Worm (Caenorhabditis elegans): ENCODE results near the gene srlf-27.

- TF ChIP-seq pha-4 (tag; optimal IDR thresholded peaks at IDR 0.05) (no peak), nhr-11 (tag; optimal IDR thresholded peaks at IDR 0.05) (no peak), elt-2 (tag; optimal IDR thresholded peaks at IDR 0.05) (no peak), fkh-6 (tag; optimal IDR thresholded peaks at IDR 0.05) (no peak)
Measured at ce11 chrIV:14631726-14632125, 5.8 kb upstream of the srlf-27 start.
